In the genomic region with DNA sequence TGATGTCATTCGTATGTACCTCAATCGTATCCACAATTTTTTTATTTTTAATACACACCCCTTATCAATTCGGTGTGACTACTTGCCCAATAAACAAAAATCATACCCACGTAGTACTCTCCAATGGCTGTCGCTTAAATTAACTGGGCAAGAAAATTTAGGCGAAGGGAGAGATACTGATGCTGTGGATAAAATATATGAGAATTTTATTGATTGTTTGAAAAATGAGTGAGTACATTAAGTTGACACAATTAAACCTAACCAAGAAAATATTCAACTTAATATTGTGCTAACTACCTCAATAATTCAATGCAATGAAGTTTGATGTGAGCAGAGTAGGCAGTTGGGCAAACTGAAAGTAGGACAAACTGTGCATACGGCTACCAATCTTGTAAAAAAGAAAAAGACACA, we compare ENCODE assay signal across 1 worm cellular context.
A peak's percentile ranks its signal among the peaks of the same experiment; 100 is the strongest.
TF ChIP-seq lines count a peak whose summit lies in the region.

No protein-coding gene starts in this region.

TF ChIP-seq in whole organism, L4 larva, 104 proteins besides CTCF, POLR2A, EP300 and RAD21 (continued from another document):
- TF ChIP-seq lin-1 (GFP tag; IDR thresholded peaks at IDR 0.05; lab: Robert Waterston, UW): peak; percentile 93
- TF ChIP-seq ces-1 (GFP tag; optimal IDR thresholded peaks at IDR 0.05; lab: Kevin White, UChicago): peak; percentile 96
- peak; percentile 80 for TF ChIP-seq ztf-11 (tag; optimal IDR thresholded peaks at IDR 0.05; lab: Kevin White, UChicago)
- peak; percentile 71 for TF ChIP-seq Y48G9A.11 (GFP tag; IDR thresholded peaks at IDR 0.05; lab: Robert Waterston, UW)
- peak; percentile 74; the same call in 1 of the 2 replicates for TF ChIP-seq ZK337.2 (GFP tag; IDR thresholded peaks at IDR 0.05; lab: Robert Waterston, UW)
- peak; percentile 96 for TF ChIP-seq lin-29 (GFP tag; IDR thresholded peaks at IDR 0.05; lab: Robert Waterston, UW)
- TF ChIP-seq nhr-111 (GFP tag; optimal IDR thresholded peaks at IDR 0.05; lab: Kevin White, UChicago): peak; percentile 3
- TF ChIP-seq lin-39 (tag; optimal IDR thresholded peaks at IDR 0.05; lab: Kevin White, UChicago): peak; percentile 95
- TF ChIP-seq ceh-28 (tag; optimal IDR thresholded peaks at IDR 0.05; lab: Kevin White, UChicago): peak; percentile 97
- TF ChIP-seq ceh-32 (tag; optimal IDR thresholded peaks at IDR 0.05; lab: Kevin White, UChicago; ENCODE audit: poor library complexity): peak; percentile 92
- peak; percentile 99 for TF ChIP-seq rbr-2 (tag; optimal IDR thresholded peaks at IDR 0.05; lab: Kevin White, UChicago)
- TF ChIP-seq dmd-9 (GFP tag; IDR thresholded peaks at IDR 0.05; lab: Robert Waterston, UW): peak; percentile 92
- TF ChIP-seq F44E2.7 (GFP tag; IDR thresholded peaks at IDR 0.05; lab: Robert Waterston, UW): no peak
- TF ChIP-seq mdt-29 (GFP tag; IDR thresholded peaks at IDR 0.05; lab: Robert Waterston, UW): peak; percentile 95
- TF ChIP-seq nhr-48 (tag; optimal IDR thresholded peaks at IDR 0.05; lab: Kevin White, UChicago): peak; percentile 98
- TF ChIP-seq aly-2 (tag; optimal IDR thresholded peaks at IDR 0.05; lab: Kevin White, UChicago): peak; percentile 35
- TF ChIP-seq snpc-1.2 (GFP tag; IDR thresholded peaks at IDR 0.05; lab: Robert Waterston, UW): peak; percentile 76
- TF ChIP-seq tra-1 (GFP tag; IDR thresholded peaks at IDR 0.05; lab: Robert Waterston, UW): peak; percentile 98
- peak; percentile 100 for TF ChIP-seq nhr-77 (tag; optimal IDR thresholded peaks at IDR 0.05; lab: Kevin White, UChicago)
- peak; percentile 1 for TF ChIP-seq sdz-12 (GFP tag; optimal IDR thresholded peaks at IDR 0.05; lab: Kevin White, UChicago)
- peak; percentile 100 for TF ChIP-seq mep-1 (tag; optimal IDR thresholded peaks at IDR 0.05; lab: Kevin White, UChicago)
- TF ChIP-seq F10B5.3 (tag; optimal IDR thresholded peaks at IDR 0.05; lab: Kevin White, UChicago): peak; percentile 96
- TF ChIP-seq nhr-25 (tag; optimal IDR thresholded peaks at IDR 0.05; lab: Kevin White, UChicago; ENCODE audit: borderline replicate concordance, insufficient read depth): peak; percentile 98
- peak; percentile 98 for TF ChIP-seq lin-13 (GFP tag; optimal IDR thresholded peaks at IDR 0.05; lab: Kevin White, UChicago)
- TF ChIP-seq pha-4 (GFP tag; IDR thresholded peaks at IDR 0.05; lab: Robert Waterston, UW): peak; percentile 97
- TF ChIP-seq pha-4 (tag; optimal IDR thresholded peaks at IDR 0.05; lab: Kevin White, UChicago): peak; percentile 99
- TF ChIP-seq dpl-1 (GFP tag; optimal IDR thresholded peaks at IDR 0.05; lab: Kevin White, UChicago): peak; percentile 75
- peak; percentile 94 to 98 for TF ChIP-seq lsy-2 (tag; optimal IDR thresholded peaks at IDR 0.05; lab: Kevin White, UChicago)
- TF ChIP-seq daf-19 (GFP tag; conservative IDR thresholded peaks at IDR 0.05; lab: Robert Waterston, UW): peak; percentile 98
- peak; percentile 90 for TF ChIP-seq arid-1 (GFP tag; conservative IDR thresholded peaks at IDR 0.05; lab: Robert Waterston, UW)
- peak; percentile 97 for TF ChIP-seq ztf-7 (tag; optimal IDR thresholded peaks at IDR 0.05; lab: Kevin White, UChicago)
- TF ChIP-seq spr-1 (tag; optimal IDR thresholded peaks at IDR 0.05; lab: Kevin White, UChicago): peak; percentile 98
- peak; percentile 99 for TF ChIP-seq duxl-1 (tag; optimal IDR thresholded peaks at IDR 0.05; lab: Kevin White, UChicago; ENCODE audit: poor library complexity)
- TF ChIP-seq Y75B8A.6 (GFP tag; IDR thresholded peaks at IDR 0.05; lab: Robert Waterston, UW): peak; percentile 78; the same call in 1 of the 2 replicates
- peak; percentile 83 to 99 for TF ChIP-seq unc-62 (GFP tag; optimal IDR thresholded peaks at IDR 0.05 in 1 of 2; lab: Kevin White, UChicago)
- peak; percentile 87 for TF ChIP-seq unc-62 (tag; optimal IDR thresholded peaks at IDR 0.05; lab: Kevin White, UChicago)
- TF ChIP-seq F26F4.8 (GFP tag; conservative IDR thresholded peaks at IDR 0.05; lab: Robert Waterston, UW): no peak
- TF ChIP-seq saeg-2 (GFP tag; IDR thresholded peaks at IDR 0.05; lab: Robert Waterston, UW): peak; percentile 97
- TF ChIP-seq fos-1 (tag; optimal IDR thresholded peaks at IDR 0.05; lab: Kevin White, UChicago): peak; percentile 92
- peak; percentile 91 for TF ChIP-seq nhr-237 (tag; optimal IDR thresholded peaks at IDR 0.05; lab: Kevin White, UChicago)
- TF ChIP-seq zag-1 (tag; optimal IDR thresholded peaks at IDR 0.05; lab: Kevin White, UChicago): peak; percentile 98
- TF ChIP-seq vab-7 (GFP tag; IDR thresholded peaks at IDR 0.05; lab: Robert Waterston, UW): peak; percentile 98
- peak; percentile 98 for TF ChIP-seq mes-2 (tag; optimal IDR thresholded peaks at IDR 0.05; lab: Kevin White, UChicago; ENCODE audit: poor library complexity, severe bottlenecking)
- peak; percentile 88 for TF ChIP-seq lin-38 (GFP tag; IDR thresholded peaks at IDR 0.05; lab: Robert Waterston, UW)
- TF ChIP-seq unc-39 (tag; optimal IDR thresholded peaks at IDR 0.05; lab: Kevin White, UChicago): peak; percentile 98
- peak; percentile 95 for TF ChIP-seq lir-3 (tag; optimal IDR thresholded peaks at IDR 0.05; lab: Kevin White, UChicago)
- TF ChIP-seq lin-15B (tag; optimal IDR thresholded peaks at IDR 0.05; lab: Kevin White, UChicago): peak; percentile 5
- peak; percentile 98 for TF ChIP-seq ctbp-1 (GFP tag; IDR thresholded peaks at IDR 0.05; lab: Robert Waterston, UW)
- TF ChIP-seq mxl-2 (GFP tag; conservative IDR thresholded peaks at IDR 0.05; lab: Robert Waterston, UW): peak; percentile 88
- peak; percentile 100 for TF ChIP-seq hmg-1.1 (GFP tag; IDR thresholded peaks at IDR 0.05; lab: Robert Waterston, UW)
- TF ChIP-seq egl-43 (GFP tag; IDR thresholded peaks at IDR 0.05; lab: Robert Waterston, UW): peak; percentile 96
- peak; percentile 82 for TF ChIP-seq ceh-82 (tag; optimal IDR thresholded peaks at IDR 0.05; lab: Kevin White, UChicago)
- TF ChIP-seq jun-1 (tag; optimal IDR thresholded peaks at IDR 0.05; lab: Kevin White, UChicago): peak; percentile 99
